ENCODE assay signal across 1 worm cellular context in the genomic region with DNA sequence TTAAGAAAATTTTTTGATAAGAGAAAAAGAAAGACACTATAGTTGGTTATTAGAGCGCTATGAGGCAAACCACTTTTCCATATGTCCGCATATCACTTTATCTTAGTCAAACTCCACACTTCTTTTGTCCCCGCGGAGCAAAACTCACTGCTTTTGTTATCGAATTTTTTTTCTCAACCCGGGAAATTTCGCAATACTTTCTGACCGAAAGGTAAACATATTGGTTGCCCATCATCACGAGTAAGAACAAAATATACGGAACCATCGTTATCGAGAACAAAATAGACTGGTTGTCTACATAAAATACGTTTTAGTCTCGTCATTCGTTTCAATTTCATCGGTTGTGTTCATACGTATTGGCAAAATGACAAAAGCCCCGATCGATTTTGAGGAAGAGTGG.
TF ChIP-seq lines count a peak whose summit lies in the region.

A gene (plus strand): TSS at position 36 of the 400 bp plus-strand sequence.

TF ChIP-seq in whole organism, L1 larva, 84 proteins besides CTCF, POLR2A, EP300 and RAD21 (continued from another document):
- TF ChIP-seq tlp-1 (tag; optimal IDR thresholded peaks at IDR 0.05; lab: Kevin White, UChicago): no peak
- TF ChIP-seq lin-13 (GFP tag; optimal IDR thresholded peaks at IDR 0.05; lab: Kevin White, UChicago): no peak
- TF ChIP-seq elt-3 (tag; optimal IDR thresholded peaks at IDR 0.05; lab: Kevin White, UChicago): no peak
- TF ChIP-seq C16A3.4 (tag; optimal IDR thresholded peaks at IDR 0.05; lab: Kevin White, UChicago): no peak
- TF ChIP-seq ztf-11 (tag; optimal IDR thresholded peaks at IDR 0.05; lab: Kevin White, UChicago): no peak
- TF ChIP-seq sptf-1 (tag; optimal IDR thresholded peaks at IDR 0.05; lab: Kevin White, UChicago): no peak
- no peak for TF ChIP-seq sup-37 (GFP tag; optimal IDR thresholded peaks at IDR 0.05; lab: Kevin White, UChicago)
- no peak for TF ChIP-seq ceh-82 (tag; optimal IDR thresholded peaks at IDR 0.05; lab: Kevin White, UChicago)
- no peak for TF ChIP-seq C04F5.9 (tag; optimal IDR thresholded peaks at IDR 0.05; lab: Kevin White, UChicago)
- no peak for TF ChIP-seq unc-98 (GFP tag; IDR thresholded peaks at IDR 0.05; lab: Robert Waterston, UW)
- TF ChIP-seq nhr-47 (tag; optimal IDR thresholded peaks at IDR 0.05; lab: Kevin White, UChicago): no peak
- no peak for TF ChIP-seq xbp-1 (tag; optimal IDR thresholded peaks at IDR 0.05; lab: Kevin White, UChicago)
- TF ChIP-seq mep-1 (tag; optimal IDR thresholded peaks at IDR 0.05; lab: Kevin White, UChicago): no peak
- no peak for TF ChIP-seq efl-1 (optimal IDR thresholded peaks at IDR 0.05; lab: Kevin White, UChicago)
- peak in 1 of 2 experiments; percentile 92 for TF ChIP-seq efl-1 (GFP tag; optimal IDR thresholded peaks at IDR 0.05 in 1 of 2; lab: Kevin White, UChicago)
- TF ChIP-seq nhr-71 (tag; optimal IDR thresholded peaks at IDR 0.05; lab: Kevin White, UChicago): peak; percentile 49
- TF ChIP-seq elt-2 (tag; optimal IDR thresholded peaks at IDR 0.05; lab: Kevin White, UChicago): peak; percentile 92
- no peak for TF ChIP-seq irx-1 (tag; optimal IDR thresholded peaks at IDR 0.05; lab: Kevin White, UChicago)
- no peak for TF ChIP-seq egl-27 (tag; optimal IDR thresholded peaks at IDR 0.05; lab: Kevin White, UChicago)
- no peak for TF ChIP-seq snpc-4 (tag; optimal IDR thresholded peaks at IDR 0.05; lab: Kevin White, UChicago)
- TF ChIP-seq unc-62 (GFP tag; optimal IDR thresholded peaks at IDR 0.05; lab: Kevin White, UChicago): no peak
- TF ChIP-seq nhr-19 (GFP tag; conservative IDR thresholded peaks at IDR 0.05; lab: Robert Waterston, UW): no peak
- TF ChIP-seq lin-35 (GFP tag; optimal IDR thresholded peaks at IDR 0.05; lab: Kevin White, UChicago): peak in 1 of 2 experiments; percentile 47
- TF ChIP-seq C34B4.2 (tag; optimal IDR thresholded peaks at IDR 0.05; lab: Kevin White, UChicago): no peak
